Worm (Caenorhabditis elegans) whole organism, L1 larva: ENCODE measurements around the gene ZK822.9.

Experiments
- C04F5.9 ChIP-seq: sonication (generic microtip); optimal IDR thresholded peaks from 2 replicates; lab custom pipeline; 2016; ENCODE audit warnings: missing genetic modification characterization, missing compliant biosample characterization
- alr-1 ChIP-seq: fragments of 200-800 bp; sonication (Bioruptor generic); optimal IDR thresholded peaks from 2 replicates; lab custom pipeline; 2018; ENCODE audit warnings: borderline replicate concordance, mild to moderate bottlenecking, missing genetic modification characterization, missing compliant biosample characterization
- blmp-1 ChIP-seq: fragments of 150-350 bp; optimal IDR thresholded peaks from 2 replicates; lab custom pipeline; 2014; ENCODE audit warnings: missing biosample characterization, missing genetic modification characterization
- ceh-8 ChIP-seq: fragments of 200-800 bp; sonication (Bioruptor generic); optimal IDR thresholded peaks from 2 replicates; lab custom pipeline; 2018; ENCODE audit warnings: mild to moderate bottlenecking, missing genetic modification characterization, moderate library complexity, missing compliant biosample characterization
- ceh-90 ChIP-seq: sonication (generic microtip); optimal IDR thresholded peaks from 2 replicates; lab custom pipeline; 2016; ENCODE audit warnings: missing genetic modification characterization, missing compliant biosample characterization
- dpl-1 ChIP-seq, 3 experiments: fragments of 150-350 bp in 2 of 3; sonication (generic microtip) in 1 of 3; optimal IDR thresholded peaks; 2 replicates each; lab custom pipeline; 2014 to 2017; ENCODE audit warnings: missing biosample characterization in 3 of 3, missing genetic modification characterization in 3 of 3, missing genetic modification reagents in 3 of 3
- dsc-1 ChIP-seq: sonication (generic microtip); optimal IDR thresholded peaks from 2 replicates; lab custom pipeline; 2016; ENCODE audit warnings: mild to moderate bottlenecking, missing genetic modification characterization, missing compliant biosample characterization
- efl-1 ChIP-seq, 4 experiments: fragments of 150-350 bp; optimal IDR thresholded peaks in 3 of 4; peaks in 1 of 4; 1 replicate in 1 of 4; 2 replicates in 3 of 4; lab custom pipeline; 2014; ENCODE audit warnings: missing biosample characterization in 2 of 4, missing genetic modification characterization in 2 of 4, missing genetic modification reagents in 2 of 4
- efl-3 ChIP-seq: fragments of 200-800 bp; sonication (Bioruptor generic); optimal IDR thresholded peaks from 2 replicates; lab custom pipeline; 2018; ENCODE audit warnings: mild to moderate bottlenecking, missing genetic modification characterization, missing compliant biosample characterization
- egl-27 ChIP-seq, 2 experiments: fragments of 150-350 bp in 1 of 2; sonication (generic microtip); optimal IDR thresholded peaks; 3 replicates each; lab custom pipeline; 2017 to 2018; ENCODE audit warnings: missing biosample characterization in 2 of 2, missing genetic modification characterization in 2 of 2, missing genetic modification reagents in 2 of 2
- elt-2 ChIP-seq: sonication (generic microtip); optimal IDR thresholded peaks from 2 replicates; lab custom pipeline; 2016; ENCODE audit warnings: missing genetic modification characterization, mild to moderate bottlenecking, inconsistent platforms, missing compliant biosample characterization, missing genetic modification reagents
- grh-1 ChIP-seq: fragments of 200-800 bp; sonication (Bioruptor generic); IDR thresholded peaks from 2 replicates; pipeline ENCODE4 v1.3.6; 2022; ENCODE audit warnings: missing genetic modification reagents, missing genetic modification characterization, missing compliant biosample characterization
- hlh-4 ChIP-seq: sonication (generic microtip); optimal IDR thresholded peaks from 2 replicates; lab custom pipeline; 2016; ENCODE audit warnings: mild to moderate bottlenecking, missing genetic modification characterization, missing compliant biosample characterization
- isw-1 ChIP-seq: fragments of 200-800 bp; sonication (Bioruptor generic); IDR thresholded peaks from 2 replicates; pipeline ENCODE4 v1.3.6; 2022; ENCODE audit warnings: missing genetic modification characterization, missing compliant biosample characterization
- jun-1 ChIP-seq: fragments of 150-350 bp; optimal IDR thresholded peaks from 2 replicates; lab custom pipeline; 2014; ENCODE audit warnings: missing biosample characterization, missing genetic modification reagents, missing genetic modification characterization
- lin-13 ChIP-seq: fragments of 150-350 bp; optimal IDR thresholded peaks from 2 replicates; lab custom pipeline; 2014; ENCODE audit warnings: missing biosample characterization, missing genetic modification reagents, missing genetic modification characterization
- lin-14 ChIP-seq: fragments of 200-800 bp; sonication (Bioruptor generic); optimal IDR thresholded peaks from 2 replicates; lab custom pipeline; 2018; ENCODE audit warnings: mild to moderate bottlenecking, missing genetic modification characterization, moderate library complexity, missing compliant biosample characterization
- lin-35 ChIP-seq, 2 experiments: fragments of 150-350 bp; optimal IDR thresholded peaks; 2 replicates each; lab custom pipeline; 2014; ENCODE audit warnings: missing biosample characterization in 2 of 2, missing genetic modification characterization in 2 of 2, missing genetic modification reagents in 2 of 2
- lsy-2 ChIP-seq, 2 experiments: fragments of 150-350 bp; optimal IDR thresholded peaks; 2 replicates each; lab custom pipeline; 2014; ENCODE audit warnings: missing biosample characterization in 2 of 2, missing genetic modification characterization in 2 of 2
- mab-9 ChIP-seq: fragments of 200-800 bp; sonication (Bioruptor generic); IDR thresholded peaks from 2 replicates; pipeline ENCODE4 v1.3.6; 2022; ENCODE audit warnings: missing genetic modification reagents, missing genetic modification characterization, missing compliant biosample characterization
- mdl-1 ChIP-seq, 2 experiments: fragments of 150-350 bp; optimal IDR thresholded peaks; 2 replicates each; lab custom pipeline; 2014 to 2017; ENCODE audit warnings: missing biosample characterization in 2 of 2, missing genetic modification characterization in 2 of 2, inconsistent platforms in 1 of 2
- mef-2 ChIP-seq: fragments of 150-350 bp; optimal IDR thresholded peaks from 2 replicates; lab custom pipeline; 2014; ENCODE audit warnings: missing biosample characterization, missing genetic modification characterization
- mep-1 ChIP-seq: fragments of 150-350 bp; optimal IDR thresholded peaks from 2 replicates; lab custom pipeline; 2014; ENCODE audit warnings: missing biosample characterization, missing genetic modification characterization
- nhr-12 ChIP-seq: sonication (generic microtip); optimal IDR thresholded peaks from 2 replicates; lab custom pipeline; 2017; ENCODE audit warnings: missing biosample characterization, missing genetic modification characterization
- nhr-19 ChIP-seq: fragments of 200-800 bp; sonication (Bioruptor generic); conservative IDR thresholded peaks from 2 replicates; pipeline ENCODE4 v1.3.6; 2022; ENCODE audit warnings: missing genetic modification characterization, missing compliant biosample characterization
- nhr-20 ChIP-seq: sonication (generic microtip); optimal IDR thresholded peaks from 2 replicates; lab custom pipeline; 2016; ENCODE audit warnings: mild to moderate bottlenecking, missing genetic modification characterization, missing compliant biosample characterization
- nhr-237 ChIP-seq: fragments of 150-350 bp; optimal IDR thresholded peaks from 2 replicates; lab custom pipeline; 2014; ENCODE audit warnings: missing biosample characterization, missing genetic modification characterization
- nhr-71 ChIP-seq: sonication (generic microtip); optimal IDR thresholded peaks from 2 replicates; lab custom pipeline; 2016; ENCODE audit warnings: mild to moderate bottlenecking, missing genetic modification characterization, moderate library complexity, missing compliant biosample characterization
- nhr-77 ChIP-seq: fragments of 150-350 bp; optimal IDR thresholded peaks from 2 replicates; lab custom pipeline; 2014; ENCODE audit warnings: missing biosample characterization, missing genetic modification characterization
- nhr-84 ChIP-seq: sonication (generic microtip); optimal IDR thresholded peaks from 2 replicates; lab custom pipeline; 2017; ENCODE audit warnings: missing biosample characterization, missing genetic modification characterization
- nhr-85 ChIP-seq: sonication (generic microtip); peaks from one replicate; lab custom pipeline; 2016; ENCODE audit warnings: missing genetic modification characterization, inconsistent platforms, missing compliant biosample characterization
- nhr-90 ChIP-seq: sonication (generic microtip); optimal IDR thresholded peaks from 2 replicates; lab custom pipeline; 2016; ENCODE audit warnings: mild to moderate bottlenecking, missing genetic modification characterization, missing compliant biosample characterization; ENCODE audit not compliant: poor library complexity
- pax-3 ChIP-seq: fragments of 200-800 bp; sonication (Bioruptor generic); optimal IDR thresholded peaks from 2 replicates; lab custom pipeline; 2018; ENCODE audit warnings: mild to moderate bottlenecking, missing genetic modification characterization, moderate library complexity, missing compliant biosample characterization
- pqm-1 ChIP-seq: sonication (generic microtip); optimal IDR thresholded peaks from 3 replicates; lab custom pipeline; 2017; ENCODE audit warnings: missing biosample characterization, missing genetic modification characterization
- rnt-1 ChIP-seq: sonication (generic microtip); optimal IDR thresholded peaks from 2 replicates; lab custom pipeline; 2016; ENCODE audit warnings: mild to moderate bottlenecking, missing genetic modification characterization, moderate library complexity, missing compliant biosample characterization
- skn-1 ChIP-seq: fragments of 150-350 bp; optimal IDR thresholded peaks from 2 replicates; lab custom pipeline; 2014; ENCODE audit warnings: missing biosample characterization, missing genetic modification characterization
- snu-23 ChIP-seq: sonication (generic microtip); optimal IDR thresholded peaks from 2 replicates; lab custom pipeline; 2016; ENCODE audit warnings: missing genetic modification characterization, missing compliant biosample characterization
- sox-4 ChIP-seq: sonication (generic microtip); optimal IDR thresholded peaks from 2 replicates; lab custom pipeline; 2016; ENCODE audit warnings: missing genetic modification characterization, missing compliant biosample characterization
- tbx-2 ChIP-seq: sonication (generic microtip); optimal IDR thresholded peaks from 2 replicates; lab custom pipeline; 2016; ENCODE audit warnings: missing genetic modification characterization, missing compliant biosample characterization
- unc-130 ChIP-seq: fragments of 150-350 bp; optimal IDR thresholded peaks from 2 replicates; lab custom pipeline; 2017; ENCODE audit warnings: missing biosample characterization, missing genetic modification characterization, inconsistent platforms
- unc-62 ChIP-seq: fragments of 150-350 bp; optimal IDR thresholded peaks from 2 replicates; lab custom pipeline; 2014; ENCODE audit warnings: missing biosample characterization, missing genetic modification reagents, missing genetic modification characterization
- unc-86 ChIP-seq: sonication (generic microtip); optimal IDR thresholded peaks from 2 replicates; lab custom pipeline; 2016; ENCODE audit warnings: missing genetic modification characterization, missing compliant biosample characterization
- xbp-1 ChIP-seq: sonication (generic microtip); optimal IDR thresholded peaks from 2 replicates; lab custom pipeline; 2016; ENCODE audit warnings: missing genetic modification characterization, missing compliant biosample characterization

Gene ZK822.9

DNA sequence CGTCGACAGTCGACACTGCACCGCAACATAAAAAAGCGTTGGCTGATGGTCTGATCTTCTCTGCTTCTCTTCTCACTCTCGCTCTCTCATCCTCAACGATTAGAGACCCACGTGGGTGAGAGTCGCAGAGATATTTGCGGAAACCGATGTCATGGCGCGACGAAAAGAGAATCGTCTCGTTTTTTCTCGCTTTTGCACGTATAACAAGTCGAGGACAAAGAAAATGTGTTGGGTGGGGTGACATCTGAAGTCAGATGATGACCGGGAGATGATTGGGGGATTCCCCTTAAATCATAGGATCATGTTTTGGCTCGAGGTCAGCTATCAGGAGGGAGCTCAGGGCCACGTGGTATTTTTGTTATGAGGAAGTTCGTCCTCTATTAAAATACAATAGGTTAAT is 40.6 kb downstream of the ZK822.9 start (continued):
- TF ChIP-seq nhr-12 (tag; lab: Kevin White, UChicago) = no peak

DNA sequence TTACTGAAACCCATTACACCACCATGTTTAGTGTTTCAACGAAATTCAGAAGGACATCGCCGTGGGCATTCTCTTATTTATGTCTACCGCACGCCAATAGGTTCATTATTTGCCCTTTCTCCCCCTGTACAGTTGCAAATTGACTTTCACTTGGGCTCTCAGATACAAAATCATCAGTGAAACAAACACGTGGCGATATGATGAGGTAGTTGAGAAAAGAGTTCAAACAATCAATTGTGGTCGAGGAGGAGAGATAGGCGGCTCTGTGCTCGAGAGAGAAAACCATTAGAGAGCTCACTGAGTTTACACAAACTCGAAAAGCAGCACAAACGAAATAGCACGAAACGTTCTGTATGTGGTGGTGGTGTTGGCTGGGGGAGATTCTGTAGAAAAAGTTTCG is 41.3 kb downstream of the ZK822.9 start:
- TF ChIP-seq dsc-1 (tag; lab: Kevin White, UChicago) = peak; percentile 4
- peak; percentile 65 for TF ChIP-seq lin-14 (GFP tag; lab: Kevin White, UChicago)
- no peak for TF ChIP-seq elt-2 (tag; lab: Kevin White, UChicago)
- no peak for TF ChIP-seq ceh-8 (GFP tag; lab: Kevin White, UChicago)
- peak; percentile 26 for TF ChIP-seq unc-130
- TF ChIP-seq nhr-84 (tag; lab: Kevin White, UChicago) = no peak
- TF ChIP-seq mab-9 (GFP tag; lab: Robert Waterston, UW) = no peak
- peak in 1 of 2 experiments; percentile 5 for TF ChIP-seq lin-35 (GFP tag; optimal IDR thresholded peaks at IDR 0.05; lab: Kevin White, UChicago)
- TF ChIP-seq mep-1 (tag; lab: Kevin White, UChicago) = peak; percentile 10
- no peak for TF ChIP-seq grh-1
- peak; percentile 26 for TF ChIP-seq blmp-1
- TF ChIP-seq nhr-19 (GFP tag; lab: Robert Waterston, UW) = peak; percentile 46
- peak; percentile 3 to 6 for TF ChIP-seq lsy-2 (tag; optimal IDR thresholded peaks at IDR 0.05; lab: Kevin White, UChicago)
- TF ChIP-seq nhr-90 (tag; lab: Kevin White, UChicago) = no peak
- TF ChIP-seq rnt-1 (tag; lab: Kevin White, UChicago) = peak; percentile 81
- TF ChIP-seq pax-3 (tag; lab: Kevin White, UChicago) = no peak
- TF ChIP-seq nhr-77 = peak; percentile 80
- TF ChIP-seq nhr-71 (tag; lab: Kevin White, UChicago) = peak; percentile 47
- TF ChIP-seq pqm-1 = no peak
- TF ChIP-seq skn-1 (tag; lab: Kevin White, UChicago) = no peak
- TF ChIP-seq efl-1 (optimal IDR thresholded peaks at IDR 0.05; lab: Kevin White, UChicago) = peak in 1 of 2 experiments; percentile 13
- TF ChIP-seq efl-1 (GFP tag; optimal IDR thresholded peaks at IDR 0.05 in 1 of 2; lab: Kevin White, UChicago) = peak in 1 of 2 experiments; percentile 2
- TF ChIP-seq mdl-1 (tag; optimal IDR thresholded peaks at IDR 0.05; lab: Kevin White, UChicago) = peak in 1 of 2 experiments; percentile 77
- no peak for TF ChIP-seq ceh-90 (tag; lab: Kevin White, UChicago)
- peak; percentile 43 for TF ChIP-seq tbx-2
- TF ChIP-seq, all 84 proteins: peak for 14

DNA sequence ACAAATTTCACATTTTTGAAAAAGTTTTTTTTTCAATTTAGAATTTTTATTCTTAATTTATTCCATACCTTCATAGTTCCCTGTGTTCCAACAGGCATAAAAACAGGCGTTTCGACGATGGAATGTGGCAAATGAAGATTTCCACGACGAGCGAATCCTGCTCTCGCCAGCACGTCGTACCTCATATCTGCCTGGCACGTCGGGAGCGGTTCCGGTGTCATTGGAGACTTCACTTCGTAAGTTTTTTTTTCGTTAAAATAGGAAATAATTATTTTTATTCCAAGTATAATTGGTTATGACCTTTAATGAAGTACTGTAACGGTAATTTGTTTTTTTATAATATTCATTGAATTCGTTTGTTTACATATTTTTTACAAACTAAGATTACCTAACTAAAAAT is 43.8 kb downstream of the ZK822.9 start, which contains the start of gene tgt-1:
Gene tgt-1, minus strand, starts transcription at position 232 of the 400 bp plus-strand sequence.
- TF ChIP-seq nhr-90 (tag; lab: Kevin White, UChicago) (peak; percentile 3), efl-1 (optimal IDR thresholded peaks at IDR 0.05; lab: Kevin White, UChicago) (no peak), efl-1 (GFP tag; optimal IDR thresholded peaks at IDR 0.05 in 1 of 2; lab: Kevin White, UChicago) (peak in 1 of 2 experiments; percentile 28), mef-2 (tag; lab: Kevin White, UChicago) (no peak)

DNA sequence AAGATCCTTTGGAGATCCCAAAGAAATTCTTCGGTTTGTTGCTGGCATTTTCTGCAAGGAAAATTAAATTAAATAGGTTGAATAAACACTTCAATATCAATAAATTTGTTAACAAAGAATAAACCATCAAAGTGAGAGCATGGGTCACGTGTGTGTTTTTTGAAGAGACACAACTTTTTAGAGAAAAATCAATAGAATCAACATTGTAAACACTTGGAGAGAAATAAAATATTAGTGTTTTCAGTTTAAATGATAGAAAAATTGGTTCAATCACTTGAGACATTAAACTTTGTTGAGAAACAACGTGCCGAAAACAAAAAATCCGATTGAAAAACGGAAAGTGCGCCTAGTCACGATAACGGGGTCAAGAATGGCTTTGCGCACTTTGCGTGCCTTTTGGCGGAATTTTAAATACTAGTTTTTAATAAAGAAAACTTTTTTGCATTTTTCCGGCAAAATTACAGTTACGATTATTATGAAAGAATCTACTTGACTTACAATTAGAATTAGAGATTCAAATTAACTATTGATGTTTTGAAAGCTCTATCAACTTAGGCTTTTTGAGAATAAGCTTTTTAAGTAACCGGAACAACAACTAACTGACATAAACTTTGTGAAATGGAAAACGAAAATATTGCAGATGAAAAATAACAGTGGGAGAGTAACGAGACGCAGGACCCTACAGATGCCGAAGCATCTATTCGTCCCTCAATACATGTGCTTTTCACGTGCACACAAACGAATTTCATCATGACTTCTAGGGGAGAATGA is 45.9 kb downstream of the ZK822.9 start, which contains the start of gene ZK829.7:
Gene ZK829.7, minus strand, starts transcription at position 51 of the 771 bp plus-strand sequence.
- TF ChIP-seq C04F5.9 (tag; lab: Kevin White, UChicago) (peak; percentile 56), nhr-12 (tag; lab: Kevin White, UChicago) (no peak), nhr-20 (tag; lab: Kevin White, UChicago) (peak; percentile 82), lin-14 (GFP tag; lab: Kevin White, UChicago) (peak; percentile 81), pax-3 (tag; lab: Kevin White, UChicago) (peak; percentile 43), nhr-85 (peak; percentile 95), snu-23 (GFP tag; lab: Kevin White, UChicago) (peak; percentile 80), xbp-1 (tag; lab: Kevin White, UChicago) (peak; percentile 71), isw-1 (GFP tag; lab: Robert Waterston, UW) (peak; percentile 79), nhr-237 (tag; lab: Kevin White, UChicago) (peak; percentile 26), jun-1 (tag; lab: Kevin White, UChicago) (peak; percentile 61), sox-4 (peak; percentile 59), unc-62 (GFP tag; lab: Kevin White, UChicago) (no peak), efl-3 (GFP tag; lab: Kevin White, UChicago) (no peak), hlh-4 (tag; lab: Kevin White, UChicago) (no peak), unc-86 (peak; percentile 75), tbx-2 (peak; percentile 83), elt-2 (tag; lab: Kevin White, UChicago) (peak; percentile 76), skn-1 (tag; lab: Kevin White, UChicago) (peak; percentile 17), ceh-90 (tag; lab: Kevin White, UChicago) (peak; percentile 18), dpl-1 (GFP tag; optimal IDR thresholded peaks at IDR 0.05; lab: Kevin White, UChicago) (peak; percentile 93 to 96 (median 94)), nhr-19 (GFP tag; lab: Robert Waterston, UW) (peak; percentile 83), lin-13 (GFP tag; lab: Kevin White, UChicago) (peak; percentile 62), egl-27 (tag; optimal IDR thresholded peaks at IDR 0.05; lab: Kevin White, UChicago) (no peak), alr-1 (tag; lab: Kevin White, UChicago) (no peak), nhr-77 (peak; percentile 61)
